Worm (Caenorhabditis elegans): ENCODE measurements around the gene R11E3.2.

DNA sequence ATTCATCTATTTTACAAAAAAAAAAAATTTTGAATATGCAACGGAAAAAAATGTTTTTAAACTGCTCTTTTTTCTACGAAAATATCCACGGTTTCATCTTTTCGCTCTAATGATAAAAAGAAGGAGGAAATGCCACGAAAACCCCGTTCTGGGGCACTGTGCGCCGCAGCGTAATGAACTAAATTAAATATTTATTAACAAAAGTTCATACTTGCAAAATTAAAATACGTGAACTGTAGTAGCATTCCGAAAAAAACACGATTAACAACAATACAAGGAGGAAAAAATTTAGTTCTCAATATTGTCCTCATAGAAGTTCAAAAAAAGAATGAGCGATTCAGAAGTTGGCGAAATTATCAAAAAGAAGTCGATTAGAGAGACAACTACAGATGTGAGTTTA is 17.6 kb downstream of the R11E3.2 start, which contains the start of gene R11E3.1:
- TF ChIP-seq nhr-76 (tag; optimal IDR thresholded peaks at IDR 0.05) = no peak
- no peak for TF ChIP-seq egl-27 (tag; optimal IDR thresholded peaks at IDR 0.05)
- no peak for TF ChIP-seq spr-3 (GFP tag; optimal IDR thresholded peaks at IDR 0.05)
- no peak for TF ChIP-seq mdl-1 (tag; optimal IDR thresholded peaks at IDR 0.05)
- TF ChIP-seq ztf-11 (tag; optimal IDR thresholded peaks at IDR 0.05) = no peak
- TF ChIP-seq lir-3 (tag; optimal IDR thresholded peaks at IDR 0.05) = no peak
- TF ChIP-seq fos-1 (tag; optimal IDR thresholded peaks at IDR 0.05) = no peak
- TF ChIP-seq nhr-11 (tag; optimal IDR thresholded peaks at IDR 0.05) = no peak
- no peak for TF ChIP-seq pha-4 (GFP tag; IDR thresholded peaks at IDR 0.05)
- TF ChIP-seq pha-4 (tag; optimal IDR thresholded peaks at IDR 0.05) = no peak
- no peak for TF ChIP-seq tag-97 (GFP tag; IDR thresholded peaks at IDR 0.05)
